Worm (Caenorhabditis elegans) whole organism, L2 larva: ENCODE measurements around the gene clp-10.

Experiments used
- C34F6.9 ChIP-seq: fragments of 150-350 bp; optimal IDR thresholded peaks from 2 replicates; lab custom pipeline; 2014; ENCODE audit warnings: missing biosample characterization, missing genetic modification characterization
- F13H6.1 ChIP-seq: sonication (generic microtip); optimal IDR thresholded peaks from 2 replicates; lab custom pipeline; 2016; ENCODE audit warnings: missing genetic modification characterization, missing compliant biosample characterization
- R02D3.7 ChIP-seq: fragments of 150-350 bp; optimal IDR thresholded peaks from 2 replicates; lab custom pipeline; 2014; ENCODE audit warnings: missing biosample characterization, missing genetic modification characterization
- Y55F3AM.14 ChIP-seq: fragments of 200-800 bp; sonication (Bioruptor generic); optimal IDR thresholded peaks from 2 replicates; lab custom pipeline; 2018; ENCODE audit warnings: mild to moderate bottlenecking, missing genetic modification characterization, missing compliant biosample characterization
- ZK546.5 ChIP-seq: sonication (generic microtip); optimal IDR thresholded peaks from 2 replicates; lab custom pipeline; 2017; ENCODE audit warnings: missing biosample characterization, missing genetic modification characterization
- alr-1 ChIP-seq: fragments of 150-350 bp; optimal IDR thresholded peaks from 2 replicates; lab custom pipeline; 2014; ENCODE audit warnings: missing biosample characterization, missing genetic modification characterization
- aly-2 ChIP-seq: fragments of 150-350 bp; optimal IDR thresholded peaks from 2 replicates; lab custom pipeline; 2014; ENCODE audit warnings: missing biosample characterization, missing genetic modification characterization
- blmp-1 ChIP-seq: sonication (generic microtip); optimal IDR thresholded peaks from 2 replicates; lab custom pipeline; 2017; ENCODE audit warnings: missing genetic modification characterization, mild to moderate bottlenecking, missing compliant biosample characterization, antibody characterized with exemption, moderate library complexity; ENCODE audit not compliant: insufficient read depth
- ceh-16 ChIP-seq: fragments of 150-350 bp; optimal IDR thresholded peaks from 2 replicates; lab custom pipeline; 2014; ENCODE audit warnings: missing biosample characterization, missing genetic modification characterization
- ceh-82 ChIP-seq: fragments of 150-350 bp; optimal IDR thresholded peaks from 2 replicates; lab custom pipeline; 2014; ENCODE audit warnings: missing biosample characterization, missing genetic modification characterization
- crh-2 ChIP-seq: sonication (generic microtip); optimal IDR thresholded peaks from 2 replicates; lab custom pipeline; 2017; ENCODE audit warnings: missing biosample characterization, missing genetic modification characterization
- dmd-4 ChIP-seq: sonication (generic microtip); optimal IDR thresholded peaks from 2 replicates; lab custom pipeline; 2017; ENCODE audit warnings: missing biosample characterization, missing genetic modification characterization
- egl-27 ChIP-seq: sonication (generic microtip); optimal IDR thresholded peaks from 3 replicates; lab custom pipeline; 2017; ENCODE audit warnings: missing biosample characterization, missing genetic modification reagents, missing genetic modification characterization
- elt-1 ChIP-seq: fragments of 150-350 bp; optimal IDR thresholded peaks from 2 replicates; lab custom pipeline; 2014; ENCODE audit warnings: missing biosample characterization, missing genetic modification characterization
- fos-1 ChIP-seq: fragments of 150-350 bp; optimal IDR thresholded peaks from 2 replicates; lab custom pipeline; 2014; ENCODE audit warnings: missing biosample characterization, missing genetic modification characterization
- gmeb-1 ChIP-seq: fragments of 150-350 bp; optimal IDR thresholded peaks from 2 replicates; lab custom pipeline; 2014; ENCODE audit warnings: missing biosample characterization, missing genetic modification characterization
- lin-11 ChIP-seq: fragments of 150-350 bp; sonication (generic microtip); optimal IDR thresholded peaks from 2 replicates; lab custom pipeline; 2014; ENCODE audit warnings: missing biosample characterization, missing genetic modification characterization, inconsistent platforms, mixed read lengths
- lin-13 ChIP-seq: fragments of 150-350 bp; optimal IDR thresholded peaks from 2 replicates; lab custom pipeline; 2014; ENCODE audit warnings: missing biosample characterization, missing genetic modification reagents, missing genetic modification characterization
- lin-39 ChIP-seq: fragments of 150-350 bp; optimal IDR thresholded peaks from 2 replicates; lab custom pipeline; 2014; ENCODE audit warnings: missing biosample characterization, missing genetic modification reagents, missing genetic modification characterization
- lsy-2 ChIP-seq, 2 experiments: fragments of 150-350 bp in 1 of 2; sonication (generic microtip) in 1 of 2; optimal IDR thresholded peaks; 2 replicates each; lab custom pipeline; 2014 to 2017; ENCODE audit warnings: missing biosample characterization in 2 of 2, missing genetic modification characterization in 2 of 2
- mab-5 ChIP-seq: fragments of 150-350 bp; optimal IDR thresholded peaks from 2 replicates; lab custom pipeline; 2014; ENCODE audit warnings: missing biosample characterization, missing genetic modification characterization
- mbf-1 ChIP-seq: sonication (generic microtip); optimal IDR thresholded peaks from 2 replicates; lab custom pipeline; 2017; ENCODE audit warnings: missing biosample characterization, missing genetic modification characterization
- nhr-11 ChIP-seq: fragments of 150-350 bp; optimal IDR thresholded peaks from 2 replicates; lab custom pipeline; 2014; ENCODE audit warnings: missing biosample characterization, missing genetic modification characterization
- nhr-12 ChIP-seq: fragments of 150-350 bp; optimal IDR thresholded peaks from 2 replicates; lab custom pipeline; 2014; ENCODE audit warnings: missing biosample characterization, missing genetic modification characterization
- nhr-129 ChIP-seq: fragments of 150-350 bp; optimal IDR thresholded peaks from 2 replicates; lab custom pipeline; 2014; ENCODE audit warnings: missing biosample characterization, missing genetic modification characterization
- nhr-21 ChIP-seq: fragments of 150-350 bp; optimal IDR thresholded peaks from 2 replicates; lab custom pipeline; 2014; ENCODE audit warnings: missing biosample characterization, missing genetic modification characterization
- nhr-25 ChIP-seq: fragments of 150-350 bp; sonication (generic microtip); optimal IDR thresholded peaks from 3 replicates; lab custom pipeline; 2014; ENCODE audit warnings: missing biosample characterization, missing genetic modification characterization
- peb-1 ChIP-seq: fragments of 150-350 bp; optimal IDR thresholded peaks from 2 replicates; lab custom pipeline; 2014; ENCODE audit warnings: missing biosample characterization, missing genetic modification characterization
- sem-4 ChIP-seq: fragments of 150-350 bp; optimal IDR thresholded peaks from 2 replicates; lab custom pipeline; 2014; ENCODE audit warnings: missing biosample characterization, missing genetic modification reagents, missing genetic modification characterization
- skn-1 ChIP-seq: sonication (generic microtip); optimal IDR thresholded peaks from 2 replicates; lab custom pipeline; 2017; ENCODE audit warnings: missing biosample characterization, missing genetic modification characterization
- sma-3 ChIP-seq: sonication (generic microtip); optimal IDR thresholded peaks from 2 replicates; lab custom pipeline; 2016; ENCODE audit warnings: missing genetic modification reagents, missing genetic modification characterization, missing compliant biosample characterization
- sma-9 ChIP-seq, 2 experiments: fragments of 150-350 bp in 1 of 2; sonication (generic microtip) in 1 of 2; optimal IDR thresholded peaks; 2 replicates each; lab custom pipeline; 2014 to 2016; ENCODE audit warnings: missing genetic modification characterization in 2 of 2, mild to moderate bottlenecking in 1 of 2, missing biosample characterization in 1 of 2, missing compliant biosample characterization in 1 of 2, missing genetic modification reagents in 1 of 2, moderate library complexity in 1 of 2
- snpc-4 ChIP-seq: fragments of 150-350 bp; optimal IDR thresholded peaks from 2 replicates; lab custom pipeline; 2014; ENCODE audit warnings: missing biosample characterization, missing genetic modification characterization
- unc-39 ChIP-seq: fragments of 150-350 bp; optimal IDR thresholded peaks from 2 replicates; lab custom pipeline; 2014; ENCODE audit warnings: missing biosample characterization, missing genetic modification characterization
- unc-55 ChIP-seq: fragments of 150-350 bp; sonication (generic microtip); optimal IDR thresholded peaks from 3 replicates; lab custom pipeline; 2014; ENCODE audit warnings: missing biosample characterization, missing genetic modification reagents, missing genetic modification characterization
- unc-62 ChIP-seq: fragments of 150-350 bp; optimal IDR thresholded peaks from 2 replicates; lab custom pipeline; 2014; ENCODE audit warnings: missing biosample characterization, missing genetic modification reagents, missing genetic modification characterization
- zag-1 ChIP-seq: fragments of 150-350 bp; optimal IDR thresholded peaks from 2 replicates; lab custom pipeline; 2014; ENCODE audit warnings: missing biosample characterization, missing genetic modification characterization
- ztf-1 ChIP-seq: fragments of 200-800 bp; sonication (Bioruptor generic); conservative IDR thresholded peaks from 2 replicates; pipeline ENCODE4 v1.3.6; 2022; ENCODE audit warnings: missing genetic modification characterization, missing compliant biosample characterization
- ztf-11 ChIP-seq: sonication (generic microtip); optimal IDR thresholded peaks from 2 replicates; lab custom pipeline; 2017; ENCODE audit warnings: missing biosample characterization, missing genetic modification characterization
- ztf-4 ChIP-seq: fragments of 150-350 bp; optimal IDR thresholded peaks from 2 replicates; lab custom pipeline; 2014; ENCODE audit warnings: missing biosample characterization, missing genetic modification characterization

clp-10 gene

DNA sequence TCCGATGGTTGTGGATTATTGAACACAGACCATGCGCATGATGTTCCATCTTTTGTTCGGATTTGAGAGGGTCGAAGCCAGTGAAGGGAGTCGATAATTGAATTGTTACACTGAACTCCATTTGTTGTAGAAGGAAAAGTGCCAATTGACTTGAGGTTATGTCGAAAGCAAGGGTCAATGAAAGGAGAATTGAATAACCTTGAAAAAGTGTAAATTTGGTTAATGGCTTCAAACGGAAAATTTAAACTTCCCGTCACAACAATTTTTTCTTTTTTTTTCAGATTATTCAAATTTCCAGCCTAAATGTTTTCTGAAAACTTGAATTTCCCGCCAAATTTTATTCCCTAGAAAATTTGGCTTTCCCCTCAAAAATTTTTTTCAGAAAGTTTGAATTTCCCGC, at the start of gene clp-10:
Gene clp-10 (minus strand): TSS at position 101 of the 400 bp plus-strand sequence.
- no peak for TF ChIP-seq alr-1 (tag; lab: Kevin White, UChicago)
- TF ChIP-seq lin-11: no peak
- TF ChIP-seq peb-1 (tag; lab: Kevin White, UChicago): no peak
- TF ChIP-seq unc-39: no peak
- no peak for TF ChIP-seq dmd-4 (tag; lab: Kevin White, UChicago)
- TF ChIP-seq lsy-2 (tag; optimal IDR thresholded peaks at IDR 0.05; lab: Kevin White, UChicago): no peak
- no peak for TF ChIP-seq egl-27 (tag; lab: Kevin White, UChicago)
- TF ChIP-seq F13H6.1 (tag; lab: Kevin White, UChicago): no peak
- no peak for TF ChIP-seq sem-4 (tag; lab: Kevin White, UChicago)
- no peak for TF ChIP-seq zag-1
- no peak for TF ChIP-seq ztf-11
- TF ChIP-seq ceh-16 (tag; lab: Kevin White, UChicago): no peak
- no peak for TF ChIP-seq crh-2
- no peak for TF ChIP-seq R02D3.7 (tag; lab: Kevin White, UChicago)
- no peak for TF ChIP-seq ceh-82 (tag; lab: Kevin White, UChicago)
- TF ChIP-seq ztf-4: no peak
- TF ChIP-seq, all 48 proteins: peak for 0

DNA sequence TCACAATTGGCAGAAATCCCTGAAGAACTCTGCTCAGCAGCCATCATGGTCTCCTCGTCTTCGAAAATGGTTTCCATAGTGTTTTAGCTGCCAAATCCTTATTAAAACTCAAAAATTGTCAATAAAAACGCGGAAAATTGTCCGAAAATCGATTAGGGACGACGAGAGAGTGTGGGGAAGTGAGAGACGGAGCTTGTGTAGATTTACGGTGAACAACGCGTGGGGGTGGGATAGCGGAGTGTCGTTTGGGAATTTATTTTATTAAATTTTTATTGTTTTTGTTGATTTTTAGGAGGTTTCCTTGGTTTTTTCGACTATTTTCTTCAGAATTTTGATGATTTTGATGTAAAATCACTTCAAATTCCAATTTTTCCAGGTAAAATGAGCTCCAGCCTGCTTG, 49.2 kb upstream of the clp-10 start, which contains the start of the genes F54C4.4 and mrpl-40:
Gene F54C4.4 (minus strand): TSS at position 199 of the 400 bp plus-strand sequence.
Gene mrpl-40 (plus strand): TSS at position 377 of the 400 bp plus-strand sequence.
- TF ChIP-seq elt-1 (tag; lab: Kevin White, UChicago): no peak
- no peak for TF ChIP-seq ztf-1 (GFP tag; lab: Robert Waterston, UW)
- peak; percentile 8 for TF ChIP-seq blmp-1 (tag; lab: Kevin White, UChicago)
- no peak for TF ChIP-seq unc-39
- no peak for TF ChIP-seq skn-1 (tag; lab: Kevin White, UChicago)
- TF ChIP-seq ceh-16 (tag; lab: Kevin White, UChicago): peak; percentile 43
- peak; percentile 49 for TF ChIP-seq nhr-21 (tag; lab: Kevin White, UChicago)
- TF ChIP-seq unc-55 (GFP tag; lab: Kevin White, UChicago): peak; percentile 81
- TF ChIP-seq mab-5: peak; percentile 33
- TF ChIP-seq lin-13: peak; percentile 80
- TF ChIP-seq F13H6.1 (tag; lab: Kevin White, UChicago): peak; percentile 56
- no peak for TF ChIP-seq mbf-1 (tag; lab: Kevin White, UChicago)
- TF ChIP-seq nhr-129: peak; percentile 54
- TF ChIP-seq R02D3.7 (tag; lab: Kevin White, UChicago): peak; percentile 94
- TF ChIP-seq nhr-25 (tag; lab: Kevin White, UChicago): peak; percentile 37
- peak; percentile 75 for TF ChIP-seq sma-3 (GFP tag; lab: Kevin White, UChicago)
- TF ChIP-seq C34F6.9 (tag; lab: Kevin White, UChicago): peak; percentile 73
- peak; percentile 53 for TF ChIP-seq egl-27 (tag; lab: Kevin White, UChicago)
- no peak for TF ChIP-seq nhr-11 (tag; lab: Kevin White, UChicago)
- no peak for TF ChIP-seq aly-2
- peak; percentile 21 for TF ChIP-seq snpc-4 (tag; lab: Kevin White, UChicago)
- peak; percentile 20 for TF ChIP-seq lin-11
- TF ChIP-seq lsy-2 (tag; optimal IDR thresholded peaks at IDR 0.05; lab: Kevin White, UChicago): peak; percentile 56 to 82
- TF ChIP-seq crh-2: peak; percentile 64
- no peak for TF ChIP-seq peb-1 (tag; lab: Kevin White, UChicago)
- TF ChIP-seq gmeb-1 (tag; lab: Kevin White, UChicago): peak; percentile 73
- no peak for TF ChIP-seq nhr-12 (tag; lab: Kevin White, UChicago)
- TF ChIP-seq lin-39: no peak
- TF ChIP-seq sem-4 (tag; lab: Kevin White, UChicago): no peak
- TF ChIP-seq fos-1 (tag; lab: Kevin White, UChicago): peak; percentile 33
- peak; percentile 16 for TF ChIP-seq sma-9 (GFP tag; optimal IDR thresholded peaks at IDR 0.05; lab: Kevin White, UChicago)
- TF ChIP-seq sma-9 (tag; optimal IDR thresholded peaks at IDR 0.05; lab: Kevin White, UChicago): no peak

DNA sequence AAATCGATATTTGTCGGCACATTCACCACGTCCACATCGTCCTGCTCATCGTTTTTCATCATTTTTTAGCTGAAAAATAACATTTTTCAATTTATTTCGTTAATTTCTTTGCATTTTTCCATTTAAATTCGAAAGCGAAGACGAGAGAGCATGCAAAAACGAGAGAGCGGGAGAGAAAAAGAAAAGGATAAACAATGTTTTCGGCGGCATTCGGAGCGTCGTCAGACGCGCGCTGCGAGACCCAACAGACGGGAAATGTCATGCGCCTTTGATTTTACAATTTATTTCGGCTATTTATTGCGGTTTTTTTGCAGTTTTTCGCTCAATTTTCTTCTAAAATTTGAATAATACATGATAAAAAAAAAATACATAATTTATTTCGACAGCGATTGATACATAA, 48.3 kb upstream of the clp-10 start, which contains the start of gene attf-3:
Gene attf-3 (minus strand): TSS at position 69 of the 400 bp plus-strand sequence.
- TF ChIP-seq unc-55 (GFP tag; lab: Kevin White, UChicago) (peak; percentile 88), mbf-1 (tag; lab: Kevin White, UChicago) (no peak), F13H6.1 (tag; lab: Kevin White, UChicago) (peak; percentile 35), Y55F3AM.14 (GFP tag; lab: Kevin White, UChicago) (no peak), lin-11 (peak; percentile 71), R02D3.7 (tag; lab: Kevin White, UChicago) (peak; percentile 17), nhr-25 (tag; lab: Kevin White, UChicago) (peak; percentile 40), crh-2 (peak; percentile 72), fos-1 (tag; lab: Kevin White, UChicago) (no peak), lsy-2 (tag; optimal IDR thresholded peaks at IDR 0.05; lab: Kevin White, UChicago) (peak; percentile 20 to 84), mab-5 (no peak), lin-13 (peak; percentile 78), elt-1 (tag; lab: Kevin White, UChicago) (no peak), alr-1 (tag; lab: Kevin White, UChicago) (no peak), gmeb-1 (tag; lab: Kevin White, UChicago) (peak; percentile 62), sem-4 (tag; lab: Kevin White, UChicago) (no peak), ZK546.5 (tag; lab: Kevin White, UChicago) (no peak), aly-2 (no peak), ztf-1 (GFP tag; lab: Robert Waterston, UW) (no peak), nhr-129 (peak; percentile 73), unc-62 (GFP tag; lab: Kevin White, UChicago) (no peak), sma-3 (GFP tag; lab: Kevin White, UChicago) (peak; percentile 53), C34F6.9 (tag; lab: Kevin White, UChicago) (peak; percentile 78)
